Worm (Caenorhabditis elegans) whole organism, L3 larva: ENCODE results near the gene puf-11.

Experiments used
- ZK546.5 ChIP-seq: sonication (generic microtip); optimal IDR thresholded peaks from 2 replicates; lab custom pipeline; 2017; ENCODE audit warnings: missing biosample characterization, missing genetic modification characterization
- aly-2 ChIP-seq: fragments of 150-350 bp; optimal IDR thresholded peaks from 2 replicates; lab custom pipeline; 2014; ENCODE audit warnings: missing biosample characterization, missing genetic modification characterization
- ceh-16 ChIP-seq: sonication (generic microtip); optimal IDR thresholded peaks from 2 replicates; lab custom pipeline; 2017; ENCODE audit warnings: missing biosample characterization, missing genetic modification characterization
- ceh-9 ChIP-seq: sonication (generic microtip); optimal IDR thresholded peaks from 2 replicates; lab custom pipeline; 2018; ENCODE audit warnings: missing biosample characterization, missing genetic modification characterization
- daf-12 ChIP-seq: fragments of 150-350 bp; optimal IDR thresholded peaks from 2 replicates; lab custom pipeline; 2014; ENCODE audit warnings: missing biosample characterization, missing genetic modification reagents, missing genetic modification characterization
- egl-27 ChIP-seq: sonication (generic microtip); optimal IDR thresholded peaks from 4 replicates; lab custom pipeline; 2017; ENCODE audit warnings: missing biosample characterization, missing genetic modification reagents, missing genetic modification characterization
- egl-5 ChIP-seq: fragments of 150-350 bp; optimal IDR thresholded peaks from 2 replicates; lab custom pipeline; 2017; ENCODE audit warnings: missing biosample characterization, missing genetic modification reagents, missing genetic modification characterization, inconsistent platforms
- elt-3 ChIP-seq, 3 experiments: fragments of 150-350 bp in 1 of 3; sonication (generic microtip) in 2 of 3; optimal IDR thresholded peaks; 2 replicates in 2 of 3; 4 replicates in 1 of 3; lab custom pipeline; 2014 to 2017; ENCODE audit warnings: missing biosample characterization in 3 of 3, missing genetic modification characterization in 3 of 3
- eor-1 ChIP-seq, 2 experiments: fragments of 150-350 bp; optimal IDR thresholded peaks; 2 replicates each; lab custom pipeline; 2014 to 2018; ENCODE audit warnings: missing biosample characterization in 2 of 2, missing genetic modification characterization in 2 of 2
- fkh-10 ChIP-seq: sonication (generic microtip); optimal IDR thresholded peaks from 2 replicates; lab custom pipeline; 2017; ENCODE audit warnings: missing biosample characterization, missing genetic modification reagents, missing genetic modification characterization
- fkh-2 ChIP-seq: fragments of 150-350 bp; optimal IDR thresholded peaks from 2 replicates; lab custom pipeline; 2014; ENCODE audit warnings: missing biosample characterization, missing genetic modification reagents, missing genetic modification characterization
- fos-1 ChIP-seq: fragments of 150-350 bp; optimal IDR thresholded peaks from 2 replicates; lab custom pipeline; 2014; ENCODE audit warnings: missing biosample characterization, missing genetic modification characterization
- jun-1 ChIP-seq: fragments of 150-350 bp; optimal IDR thresholded peaks from 2 replicates; lab custom pipeline; 2014; ENCODE audit warnings: missing biosample characterization, missing genetic modification reagents, missing genetic modification characterization
- lin-15B ChIP-seq: fragments of 150-350 bp; optimal IDR thresholded peaks from 2 replicates; lab custom pipeline; 2014; ENCODE audit warnings: missing biosample characterization, missing genetic modification characterization
- lin-39 ChIP-seq: fragments of 150-350 bp; optimal IDR thresholded peaks from 2 replicates; lab custom pipeline; 2018; ENCODE audit warnings: missing biosample characterization, missing genetic modification reagents, missing genetic modification characterization
- lsy-12 ChIP-seq: sonication (generic microtip); optimal IDR thresholded peaks from 2 replicates; lab custom pipeline; 2016; ENCODE audit warnings: mild to moderate bottlenecking, missing genetic modification characterization, missing compliant biosample characterization
- mdl-1 ChIP-seq: fragments of 150-350 bp; optimal IDR thresholded peaks from 2 replicates; lab custom pipeline; 2014; ENCODE audit warnings: missing biosample characterization, missing genetic modification characterization
- mml-1 ChIP-seq: fragments of 150-350 bp; sonication (generic microtip); optimal IDR thresholded peaks from 3 replicates; lab custom pipeline; 2014; ENCODE audit warnings: missing biosample characterization, missing genetic modification characterization
- nfya-1 ChIP-seq: sonication (generic microtip); optimal IDR thresholded peaks from 2 replicates; lab custom pipeline; 2017; ENCODE audit warnings: missing genetic modification characterization, mild to moderate bottlenecking, missing compliant biosample characterization, antibody characterized with exemption, moderate library complexity; ENCODE audit not compliant: insufficient read depth
- nhr-11 ChIP-seq: fragments of 150-350 bp; optimal IDR thresholded peaks from 2 replicates; lab custom pipeline; 2014; ENCODE audit warnings: missing biosample characterization, missing genetic modification characterization
- nhr-237 ChIP-seq: fragments of 150-350 bp; optimal IDR thresholded peaks from 2 replicates; lab custom pipeline; 2014; ENCODE audit warnings: missing biosample characterization, missing genetic modification characterization
- nhr-25 ChIP-seq: sonication (generic microtip); optimal IDR thresholded peaks from 2 replicates; lab custom pipeline; 2017; ENCODE audit warnings: missing biosample characterization, missing genetic modification characterization
- nhr-28 ChIP-seq: fragments of 150-350 bp; optimal IDR thresholded peaks from 2 replicates; lab custom pipeline; 2014; ENCODE audit warnings: missing biosample characterization, missing genetic modification characterization
- nhr-43 ChIP-seq: sonication (generic microtip); optimal IDR thresholded peaks from 2 replicates; lab custom pipeline; 2016; ENCODE audit warnings: mild to moderate bottlenecking, missing genetic modification characterization, missing compliant biosample characterization; ENCODE audit not compliant: poor library complexity, severe bottlenecking
- nhr-76 ChIP-seq: fragments of 150-350 bp; sonication (generic microtip); optimal IDR thresholded peaks from 5 replicates; lab custom pipeline; 2014; ENCODE audit warnings: missing biosample characterization, missing genetic modification characterization
- pqm-1 ChIP-seq: fragments of 150-350 bp; optimal IDR thresholded peaks from 2 replicates; lab custom pipeline; 2017; ENCODE audit warnings: missing biosample characterization, missing genetic modification characterization, inconsistent platforms
- sea-2 ChIP-seq: fragments of 150-350 bp; sonication (generic microtip); optimal IDR thresholded peaks from 4 replicates; lab custom pipeline; 2014; ENCODE audit warnings: missing biosample characterization, missing genetic modification reagents, missing genetic modification characterization
- skn-1 ChIP-seq: fragments of 150-350 bp; optimal IDR thresholded peaks from 2 replicates; lab custom pipeline; 2014; ENCODE audit warnings: missing biosample characterization, missing genetic modification characterization
- snpc-4 ChIP-seq: fragments of 150-350 bp; optimal IDR thresholded peaks from 2 replicates; lab custom pipeline; 2014; ENCODE audit warnings: missing biosample characterization, missing genetic modification characterization
- unc-62 ChIP-seq: fragments of 150-350 bp; sonication (generic microtip); optimal IDR thresholded peaks from 4 replicates; lab custom pipeline; 2014; ENCODE audit warnings: missing biosample characterization, missing genetic modification reagents, missing genetic modification characterization
- ztf-11 ChIP-seq: fragments of 150-350 bp; optimal IDR thresholded peaks from 2 replicates; lab custom pipeline; 2014; ENCODE audit warnings: missing biosample characterization, missing genetic modification characterization

Gene puf-11

ce11 chrIV:6385010-6385409 lies 36.4 kb upstream of the puf-11 start:
- no peak for TF ChIP-seq elt-3 (tag; optimal IDR thresholded peaks at IDR 0.05; lab: Kevin White, UChicago)
- no peak for TF ChIP-seq unc-62 (GFP tag; lab: Kevin White, UChicago)
- TF ChIP-seq ceh-9 (tag; lab: Kevin White, UChicago) = no peak
- TF ChIP-seq egl-27 = no peak
- peak; percentile 38 for TF ChIP-seq fkh-10
- TF ChIP-seq egl-5 (tag; lab: Kevin White, UChicago) = no peak

ce11 chrIV:6388550-6388949 lies 32.8 kb upstream of the puf-11 start:
- no peak for TF ChIP-seq nhr-28 (tag; lab: Kevin White, UChicago)
- TF ChIP-seq fkh-2 = no peak
- no peak for TF ChIP-seq mdl-1 (tag; lab: Kevin White, UChicago)

ce11 chrIV:6391566-6391965 lies 29.8 kb upstream of the puf-11 start:
- TF ChIP-seq skn-1 = no peak
- no peak for TF ChIP-seq fos-1 (tag; lab: Kevin White, UChicago)
- no peak for TF ChIP-seq ceh-16 (tag; lab: Kevin White, UChicago)
- peak; percentile 86 for TF ChIP-seq nfya-1 (tag; lab: Kevin White, UChicago)

ce11 chrIV:6393329-6393728 lies 28.1 kb upstream of the puf-11 start:
- TF ChIP-seq ZK546.5 = no peak
- TF ChIP-seq nhr-11 = peak; percentile 73
- peak; percentile 27 for TF ChIP-seq lin-15B (tag; lab: Kevin White, UChicago)
- peak; percentile 60 for TF ChIP-seq nfya-1 (tag; lab: Kevin White, UChicago)
- peak; percentile 51 for TF ChIP-seq egl-5 (tag; lab: Kevin White, UChicago)
- TF ChIP-seq nhr-43 (tag; lab: Kevin White, UChicago) = no peak
- TF ChIP-seq fos-1 (tag; lab: Kevin White, UChicago) = no peak
- no peak for TF ChIP-seq ceh-16 (tag; lab: Kevin White, UChicago)
- TF ChIP-seq mml-1 (tag; lab: Kevin White, UChicago) = no peak
- TF ChIP-seq fkh-10 = no peak
- no peak for TF ChIP-seq unc-62 (GFP tag; lab: Kevin White, UChicago)
- no peak for TF ChIP-seq daf-12 (tag; lab: Kevin White, UChicago)
- no peak for TF ChIP-seq ztf-11
- no peak for TF ChIP-seq aly-2 (tag; lab: Kevin White, UChicago)
- TF ChIP-seq pqm-1 = no peak
- no peak for TF ChIP-seq lsy-12 (tag; lab: Kevin White, UChicago)
- no peak for TF ChIP-seq snpc-4 (tag; lab: Kevin White, UChicago)
- TF ChIP-seq lin-39 (tag; lab: Kevin White, UChicago) = no peak
- TF ChIP-seq nhr-76 (tag; lab: Kevin White, UChicago) = no peak
- TF ChIP-seq egl-27 = no peak
- no peak for TF ChIP-seq sea-2 (GFP tag; lab: Kevin White, UChicago)
- no peak for TF ChIP-seq nhr-25
- no peak for TF ChIP-seq mdl-1 (tag; lab: Kevin White, UChicago)
- peak; percentile 78 for TF ChIP-seq skn-1
- TF ChIP-seq jun-1 (tag; lab: Kevin White, UChicago) = no peak
- no peak for TF ChIP-seq eor-1 (tag; optimal IDR thresholded peaks at IDR 0.05; lab: Kevin White, UChicago)

- TF ChIP-seq lsy-12 (tag; lab: Kevin White, UChicago) (no peak), fkh-10 (peak; percentile 52)
Measured at ce11 chrIV:6395190-6395589, 26.2 kb upstream of the puf-11 start.

- TF ChIP-seq nhr-237 (tag; lab: Kevin White, UChicago) = no peak
- no peak for TF ChIP-seq aly-2 (tag; lab: Kevin White, UChicago)
- no peak for TF ChIP-seq eor-1 (tag; optimal IDR thresholded peaks at IDR 0.05; lab: Kevin White, UChicago)
- no peak for TF ChIP-seq snpc-4 (tag; lab: Kevin White, UChicago)
- TF ChIP-seq, all 47 proteins: peak for 0
Measured at ce11 chrIV:6402386-6402905, 18.9 kb upstream of the puf-11 start, which contains the start of gene sfrp-1. TSS of gene sfrp-1 (minus strand) at chrIV:6402436.
